ENCODE assay signal across 1 fruit fly cellular context in genomic region chrX:6871746-6872145, dm6.
A peak's percentile ranks its signal among the peaks of the same experiment; 100 is the strongest.
TF ChIP-seq lines count a peak whose summit lies in the region.

No protein-coding gene starts in this region.

TF ChIP-seq in whole organism, embryonic, 481 proteins besides CTCF, POLR2A, EP300 and RAD21 (continued from another document):
- TF ChIP-seq dm (GFP tag; optimal IDR thresholded peaks at IDR 0.05; lab: Kevin White, UChicago) (no peak), zen2 (GFP tag; IDR thresholded peaks at IDR 0.05; lab: Robert Waterston, UW; ENCODE audit: partially characterized antibody) (no peak), CG11247 (GFP tag; IDR thresholded peaks at IDR 0.05; lab: Robert Waterston, UW) (no peak), CG18599 (GFP tag; optimal IDR thresholded peaks at IDR 0.05; lab: Kevin White, UChicago) (no peak), CG1792 (GFP tag; optimal IDR thresholded peaks at IDR 0.05; lab: Kevin White, UChicago) (no peak), Awh (GFP tag; IDR thresholded peaks at IDR 0.05; lab: Robert Waterston, UW) (no peak), tgo (GFP tag; IDR thresholded peaks at IDR 0.05; lab: Robert Waterston, UW) (no peak), Fer2 (tag; optimal IDR thresholded peaks at IDR 0.05; lab: Kevin White, UChicago) (no peak), crol (GFP tag; IDR thresholded peaks at IDR 0.05; lab: Robert Waterston, UW) (peak; percentile 66), Mes4 (GFP tag; optimal IDR thresholded peaks at IDR 0.05; lab: Kevin White, UChicago) (no peak), NC2β (GFP tag; optimal IDR thresholded peaks at IDR 0.05; lab: Kevin White, UChicago) (no peak), grau (tag; optimal IDR thresholded peaks at IDR 0.05; lab: Kevin White, UChicago) (peak; percentile 59), NK7.1 (GFP tag; optimal IDR thresholded peaks at IDR 0.05; lab: Kevin White, UChicago) (no peak), CoRest (tag; optimal IDR thresholded peaks at IDR 0.05; lab: Kevin White, UChicago) (no peak), zfh1 (GFP tag; IDR thresholded peaks at IDR 0.05; lab: Robert Waterston, UW) (no peak), gfzf (GFP tag; optimal IDR thresholded peaks at IDR 0.05; lab: Kevin White, UChicago) (no peak), vfl (GFP tag; optimal IDR thresholded peaks at IDR 0.05; lab: Kevin White, UChicago) (no peak), H15 (GFP tag; IDR thresholded peaks at IDR 0.05; lab: Robert Waterston, UW) (no peak), Antp (GFP tag; optimal IDR thresholded peaks at IDR 0.05; lab: Kevin White, UChicago) (no peak), CG12769 (tag; optimal IDR thresholded peaks at IDR 0.05; lab: Kevin White, UChicago) (peak; percentile 57), stwl (tag; optimal IDR thresholded peaks at IDR 0.05; lab: Kevin White, UChicago) (no peak), Dip2 (GFP tag; IDR thresholded peaks at IDR 0.05; lab: Robert Waterston, UW) (no peak), Nf-YB (GFP tag; optimal IDR thresholded peaks at IDR 0.05; lab: Kevin White, UChicago) (no peak), repo (GFP tag; optimal IDR thresholded peaks at IDR 0.05; lab: Kevin White, UChicago) (no peak), CG9609 (GFP tag; optimal IDR thresholded peaks at IDR 0.05; lab: Kevin White, UChicago) (no peak), br (optimal IDR thresholded peaks at IDR 0.05; lab: Kevin White, UChicago) (no peak), slou (GFP tag; optimal IDR thresholded peaks at IDR 0.05; lab: Kevin White, UChicago) (no peak), CG2120 (GFP tag; optimal IDR thresholded peaks at IDR 0.05; lab: Kevin White, UChicago) (no peak), Abd-B (GFP tag; optimal IDR thresholded peaks at IDR 0.05; lab: Kevin White, UChicago) (no peak), dan (GFP tag; IDR thresholded peaks at IDR 0.05; lab: Robert Waterston, UW) (no peak), CG6689 (GFP tag; IDR thresholded peaks at IDR 0.05; lab: Robert Waterston, UW) (no peak), tin (GFP tag; optimal IDR thresholded peaks at IDR 0.05; lab: Kevin White, UChicago) (no peak), chif (GFP tag; optimal IDR thresholded peaks at IDR 0.05; lab: Kevin White, UChicago) (no peak), kah (GFP tag; optimal IDR thresholded peaks at IDR 0.05; lab: Kevin White, UChicago) (peak; percentile 94), jigr1 (GFP tag; IDR thresholded peaks at IDR 0.05; lab: Robert Waterston, UW) (no peak), cg (GFP tag; optimal IDR thresholded peaks at IDR 0.05; lab: Kevin White, UChicago) (peak; percentile 56), CG6654 (GFP tag; optimal IDR thresholded peaks at IDR 0.05; lab: Kevin White, UChicago) (no peak), ash1 (GFP tag; optimal IDR thresholded peaks at IDR 0.05; lab: Kevin White, UChicago) (peak; percentile 13)
